Fruit fly (Drosophila melanogaster) Kc167 (cell line): ENCODE measurements around the gene CG6023.

ENCODE experiments used
- Myc ChIP-seq: fragments of >200 bp; optimal IDR thresholded peaks from 2 replicates; lab custom pipeline; 2017; ENCODE audit warnings: missing external identifiers
- Sin3A ChIP-seq: fragments of >200 bp; optimal IDR thresholded peaks from 2 replicates; lab custom pipeline; 2018; ENCODE audit warnings: missing external identifiers
- h ChIP-seq: fragments of >200 bp; optimal IDR thresholded peaks from 3 replicates; lab custom pipeline; 2018; ENCODE audit warnings: missing external identifiers
- insv ChIP-seq: fragments of >200 bp; optimal IDR thresholded peaks from 3 replicates; lab custom pipeline; 2018; ENCODE audit warnings: missing external identifiers
- psq ChIP-seq: fragments of >200 bp; optimal IDR thresholded peaks from 2 replicates; lab custom pipeline; 2017; ENCODE audit warnings: missing external identifiers
- ttk ChIP-seq: sonication (Bioruptor generic); optimal IDR thresholded peaks from 2 replicates; lab custom pipeline; 2017; ENCODE audit warnings: missing external identifiers

Gene CG6023

DNA sequence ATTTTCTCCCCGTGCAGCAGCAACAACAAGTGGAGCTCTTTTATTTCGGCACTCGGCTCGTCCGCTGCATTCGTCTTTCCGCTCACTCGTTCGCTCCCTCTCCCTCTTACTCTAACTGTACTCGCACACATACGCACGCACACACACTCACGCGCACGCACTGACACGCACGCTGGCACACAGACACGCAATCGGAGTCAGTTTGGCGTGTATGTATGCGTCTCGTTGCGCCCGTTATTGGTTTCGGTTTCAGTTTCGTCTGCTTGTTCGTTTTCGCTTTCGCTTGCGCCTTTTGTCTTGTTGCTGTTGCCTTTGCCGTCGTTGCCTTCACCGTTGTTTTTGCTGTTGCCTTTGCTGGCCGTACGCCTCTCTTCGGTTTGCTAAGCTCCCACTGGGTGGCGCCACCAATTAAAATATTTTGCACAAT is 36.8 kb upstream of the CG6023 start:
- TF ChIP-seq h (lab: Kevin White, UChicago) (no peak), insv (lab: Kevin White, UChicago) (no peak), psq (lab: Kevin White, UChicago) (no peak), ttk (no peak), Myc (lab: Kevin White, UChicago) (no peak), Sin3A (lab: Kevin White, UChicago) (no peak)

DNA sequence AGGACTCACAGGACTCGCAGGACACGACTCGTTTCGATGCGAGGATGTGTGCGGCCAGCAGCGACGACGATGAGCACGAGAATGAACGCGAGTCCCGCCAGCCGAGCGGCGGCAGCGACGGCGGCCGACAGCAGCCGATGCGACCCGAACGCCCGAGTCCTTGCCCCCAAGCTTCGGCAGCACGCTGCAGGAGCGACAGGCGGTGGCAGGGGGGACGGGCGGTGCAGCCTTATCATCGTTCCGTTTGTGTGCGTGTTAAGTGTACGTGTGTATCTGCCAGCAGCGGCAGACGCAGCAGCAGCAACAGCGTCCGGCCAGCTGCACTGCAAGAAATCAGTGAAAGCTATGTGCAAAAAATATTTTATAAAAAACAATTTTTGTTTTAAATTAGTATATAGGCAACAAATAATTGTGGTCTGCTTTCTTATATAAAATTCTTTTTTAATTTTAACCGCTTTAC is 35.2 kb upstream of the CG6023 start, which contains the start of gene kairos:
TSS of gene kairos (minus strand) at position 51 of the 460 bp plus-strand sequence.
- TF ChIP-seq h (lab: Kevin White, UChicago) (no peak), insv (lab: Kevin White, UChicago) (no peak), Sin3A (lab: Kevin White, UChicago) (no peak), psq (lab: Kevin White, UChicago) (no peak), ttk (no peak), Myc (lab: Kevin White, UChicago) (no peak)

DNA sequence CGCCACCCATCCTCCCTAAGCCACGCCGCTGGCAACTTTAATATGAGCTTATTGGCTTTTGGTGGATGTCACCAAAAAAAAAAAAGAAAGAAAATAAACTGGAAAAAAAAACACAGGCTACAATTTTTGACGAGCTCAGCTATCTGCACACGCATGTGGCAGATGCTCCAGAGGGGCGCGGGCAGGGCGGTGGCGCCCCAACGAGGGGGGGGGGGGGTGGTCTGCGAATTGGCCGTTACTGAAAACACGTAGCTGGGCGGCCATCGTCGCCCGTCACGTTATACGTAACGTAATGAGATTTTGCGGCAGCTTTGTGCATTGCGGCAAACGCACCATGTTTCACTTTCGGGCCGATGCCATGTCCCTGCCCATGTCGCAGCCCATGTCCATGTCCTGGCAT is 29.6 kb upstream of the CG6023 start:
- no peak for TF ChIP-seq ttk
- no peak for TF ChIP-seq psq (lab: Kevin White, UChicago)

DNA sequence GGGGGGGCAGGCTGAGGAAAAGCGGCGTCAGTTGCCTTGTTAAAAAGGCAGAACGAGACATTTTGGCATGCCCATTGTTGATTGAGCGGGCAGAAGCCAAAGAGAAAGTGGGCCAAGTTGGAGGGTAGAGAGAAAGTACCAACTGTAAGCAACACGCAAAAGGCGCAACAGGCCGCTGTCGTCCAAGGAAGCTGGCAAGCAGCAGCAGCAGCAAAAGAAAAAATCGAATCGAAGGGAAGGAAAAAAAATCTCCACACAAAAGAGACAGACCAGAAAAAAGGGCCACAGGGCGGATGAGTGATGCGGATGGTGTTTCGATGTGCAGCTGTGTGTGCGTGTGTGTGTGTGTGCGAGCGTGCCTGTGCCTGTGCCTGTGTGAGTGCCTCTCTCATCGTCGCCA is 26.6 kb upstream of the CG6023 start:
- TF ChIP-seq insv (lab: Kevin White, UChicago), result no peak
- TF ChIP-seq Myc (lab: Kevin White, UChicago), result no peak
- no peak for TF ChIP-seq psq (lab: Kevin White, UChicago)
- no peak for TF ChIP-seq h (lab: Kevin White, UChicago)
- TF ChIP-seq Sin3A (lab: Kevin White, UChicago), result no peak
- TF ChIP-seq ttk, result no peak

DNA sequence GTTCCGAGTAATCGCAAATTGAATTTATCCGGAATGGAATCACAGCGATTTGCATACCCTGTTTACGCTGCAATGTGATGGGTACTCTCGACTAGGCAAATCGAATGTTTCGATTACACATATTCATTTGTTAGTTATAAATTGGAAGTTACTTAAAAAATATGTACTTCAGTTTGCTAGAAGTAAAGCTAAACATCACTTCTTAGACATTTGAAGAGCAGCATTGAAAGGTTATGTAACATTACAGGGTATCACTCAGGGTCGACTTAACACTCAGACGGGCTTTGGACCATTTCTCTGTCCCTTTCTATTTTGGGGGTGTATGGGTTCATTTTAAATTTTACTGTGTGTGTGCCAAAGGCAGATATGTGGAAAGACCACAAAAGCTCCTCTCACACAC is 20.0 kb upstream of the CG6023 start:
- TF ChIP-seq psq (lab: Kevin White, UChicago) (no peak), ttk (no peak), Myc (lab: Kevin White, UChicago) (no peak), Sin3A (lab: Kevin White, UChicago) (no peak), insv (lab: Kevin White, UChicago) (no peak), h (lab: Kevin White, UChicago) (no peak)

DNA sequence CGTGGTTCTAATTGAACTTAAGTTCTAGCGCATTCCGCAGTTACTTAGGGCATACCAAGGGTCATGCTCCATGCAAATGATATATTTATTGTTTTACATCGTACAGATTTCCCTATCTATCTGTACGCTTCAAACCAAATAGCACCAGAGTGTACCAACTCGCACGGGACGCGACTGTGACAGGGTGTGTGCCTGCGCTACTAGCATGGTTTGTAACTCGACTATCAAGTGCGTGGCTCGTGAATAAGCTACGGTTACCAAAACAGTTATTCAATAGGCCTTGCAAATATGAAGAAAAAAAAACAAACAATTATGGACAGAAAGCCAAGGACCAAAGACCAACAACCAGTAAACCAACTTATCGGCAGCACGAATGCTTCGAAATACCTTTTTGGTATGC is 365 bp upstream of the CG6023 start:
- TF ChIP-seq h (lab: Kevin White, UChicago), result no peak
- TF ChIP-seq ttk, result no peak
- TF ChIP-seq Sin3A (lab: Kevin White, UChicago), result no peak
- no peak for TF ChIP-seq insv (lab: Kevin White, UChicago)
- no peak for TF ChIP-seq Myc (lab: Kevin White, UChicago)
- TF ChIP-seq psq (lab: Kevin White, UChicago), result no peak

DNA sequence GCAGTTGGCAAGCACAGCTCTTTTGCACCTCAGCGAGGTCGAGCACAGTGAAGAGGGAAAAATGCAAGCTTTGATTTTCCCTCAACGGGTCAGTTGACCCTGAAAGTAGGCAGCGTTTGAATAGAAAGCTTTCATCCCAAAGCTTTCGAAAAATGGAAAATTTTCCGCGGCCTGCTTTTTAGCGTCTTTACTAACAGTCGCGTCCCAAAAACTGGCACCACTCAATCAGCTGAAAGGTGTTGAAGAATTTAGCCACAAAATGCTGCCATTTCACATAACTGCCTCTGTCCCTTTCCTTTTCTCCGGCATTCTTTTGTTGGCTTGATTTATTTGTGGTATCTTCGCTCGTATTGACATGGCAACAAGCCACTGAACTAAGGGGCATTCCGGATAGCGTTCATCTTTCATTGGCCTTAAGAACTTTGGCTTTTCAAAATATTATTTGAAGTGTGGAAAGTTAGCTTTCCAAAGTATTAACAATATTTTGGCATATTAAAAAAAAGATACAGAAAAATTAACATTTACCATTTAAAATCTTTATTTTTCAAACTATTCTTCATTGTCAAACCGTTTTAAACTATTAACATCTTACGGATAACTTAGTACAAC is 977 bp downstream of the CG6023 start:
- TF ChIP-seq insv (lab: Kevin White, UChicago) (no peak), Sin3A (lab: Kevin White, UChicago) (no peak), psq (lab: Kevin White, UChicago) (no peak), Myc (lab: Kevin White, UChicago) (no peak), h (lab: Kevin White, UChicago) (no peak), ttk (no peak)

DNA sequence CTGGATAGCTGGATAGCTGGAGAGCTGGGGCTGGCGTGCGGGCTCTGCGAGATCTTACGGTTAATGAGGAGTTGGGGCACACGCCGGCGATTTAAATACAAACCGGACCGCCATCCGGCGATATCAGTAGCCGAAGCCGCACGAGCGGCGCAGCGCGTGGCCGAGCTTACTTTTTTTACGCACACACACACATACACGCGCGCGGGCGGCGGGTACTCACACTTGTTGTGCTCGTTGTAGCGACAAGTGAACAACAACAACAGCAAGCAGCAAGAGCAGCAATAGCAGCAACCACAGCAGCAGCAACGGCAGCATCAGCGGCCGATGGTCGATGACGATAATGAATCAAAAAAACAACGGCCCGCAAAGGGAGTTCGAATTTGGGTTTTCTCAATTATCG is 5.2 kb downstream of the CG6023 start:
- TF ChIP-seq h (lab: Kevin White, UChicago), result no peak
- TF ChIP-seq insv (lab: Kevin White, UChicago), result no peak
- no peak for TF ChIP-seq psq (lab: Kevin White, UChicago)
- no peak for TF ChIP-seq ttk
- TF ChIP-seq Myc (lab: Kevin White, UChicago), result no peak
- TF ChIP-seq Sin3A (lab: Kevin White, UChicago), result no peak

DNA sequence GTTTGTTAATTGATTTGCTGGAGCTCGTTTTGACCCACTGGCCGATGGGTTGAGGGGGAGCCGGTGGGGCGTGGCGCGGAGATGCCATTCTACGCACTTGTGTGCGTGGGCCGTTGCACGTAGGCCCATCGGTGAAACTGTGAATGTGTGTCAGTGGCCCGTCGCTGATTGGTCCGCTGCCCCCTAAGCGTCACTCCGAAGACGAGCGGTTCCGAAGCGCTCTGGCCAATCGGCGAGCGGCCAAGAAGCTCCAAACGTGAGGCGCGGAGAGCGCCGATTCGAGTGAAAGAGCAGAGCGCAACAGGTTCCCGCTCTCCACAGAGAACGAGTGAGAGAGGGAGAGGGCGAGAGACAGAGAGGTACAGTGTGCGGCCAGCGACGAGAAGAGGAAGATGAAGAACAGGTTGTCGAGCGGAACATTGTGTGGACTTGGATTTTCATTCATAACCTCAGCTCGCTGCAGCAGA is 8.5 kb downstream of the CG6023 start:
- TF ChIP-seq Myc (lab: Kevin White, UChicago), result no peak
- TF ChIP-seq Sin3A (lab: Kevin White, UChicago), result no peak
- no peak for TF ChIP-seq insv (lab: Kevin White, UChicago)
- no peak for TF ChIP-seq ttk
- TF ChIP-seq h (lab: Kevin White, UChicago), result no peak
- TF ChIP-seq psq (lab: Kevin White, UChicago), result no peak

DNA sequence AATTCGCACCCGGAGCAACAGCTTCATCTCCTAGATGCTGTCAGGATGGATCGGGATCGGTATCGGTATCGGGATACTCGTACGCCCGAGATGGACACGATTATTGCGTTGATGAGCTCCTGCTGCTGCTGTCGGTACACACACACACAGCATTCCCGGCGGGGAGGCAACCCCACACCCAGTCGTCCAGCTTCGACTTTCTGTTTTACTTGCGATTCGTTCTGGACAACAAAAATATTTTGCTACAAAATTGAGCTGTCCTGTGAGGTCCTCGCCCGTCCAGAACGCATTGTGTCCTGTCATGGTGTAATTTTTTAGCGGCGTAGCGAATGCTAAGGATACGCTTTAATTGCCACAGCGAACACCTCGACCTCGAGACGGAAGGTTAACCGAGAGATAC is 10.0 kb downstream of the CG6023 start:
- TF ChIP-seq h (lab: Kevin White, UChicago) (no peak), Sin3A (lab: Kevin White, UChicago) (no peak), Myc (lab: Kevin White, UChicago) (no peak)

DNA sequence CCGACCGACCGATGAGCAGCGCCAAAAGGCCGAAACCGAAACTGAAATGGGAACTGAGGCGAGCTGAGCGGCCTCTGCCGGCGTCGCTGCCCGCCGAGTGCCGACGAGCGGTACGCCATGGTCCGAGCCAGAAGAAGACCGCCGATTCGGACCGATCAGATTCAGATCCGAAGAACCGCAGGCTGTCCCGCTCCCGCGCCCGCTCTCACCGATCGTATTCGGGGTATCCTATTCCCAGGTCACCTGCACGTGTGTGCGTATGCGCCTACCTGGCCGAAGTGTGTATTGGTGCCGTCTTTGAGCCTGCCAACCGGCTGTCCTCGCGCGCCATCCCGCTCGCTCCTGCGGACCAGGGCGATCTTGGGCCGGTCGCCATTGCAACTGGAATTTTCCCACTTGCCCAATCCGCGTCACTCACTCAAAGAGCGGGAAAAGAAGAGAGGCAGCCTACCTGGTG is 11.7 kb downstream of the CG6023 start, which contains the start of gene upd1:
TSS of gene upd1 (minus strand) at position 51 of the 457 bp plus-strand sequence.
- TF ChIP-seq Myc (lab: Kevin White, UChicago) (no peak), insv (lab: Kevin White, UChicago) (no peak), ttk (no peak), h (lab: Kevin White, UChicago) (no peak), psq (lab: Kevin White, UChicago) (no peak), Sin3A (lab: Kevin White, UChicago) (no peak)

DNA sequence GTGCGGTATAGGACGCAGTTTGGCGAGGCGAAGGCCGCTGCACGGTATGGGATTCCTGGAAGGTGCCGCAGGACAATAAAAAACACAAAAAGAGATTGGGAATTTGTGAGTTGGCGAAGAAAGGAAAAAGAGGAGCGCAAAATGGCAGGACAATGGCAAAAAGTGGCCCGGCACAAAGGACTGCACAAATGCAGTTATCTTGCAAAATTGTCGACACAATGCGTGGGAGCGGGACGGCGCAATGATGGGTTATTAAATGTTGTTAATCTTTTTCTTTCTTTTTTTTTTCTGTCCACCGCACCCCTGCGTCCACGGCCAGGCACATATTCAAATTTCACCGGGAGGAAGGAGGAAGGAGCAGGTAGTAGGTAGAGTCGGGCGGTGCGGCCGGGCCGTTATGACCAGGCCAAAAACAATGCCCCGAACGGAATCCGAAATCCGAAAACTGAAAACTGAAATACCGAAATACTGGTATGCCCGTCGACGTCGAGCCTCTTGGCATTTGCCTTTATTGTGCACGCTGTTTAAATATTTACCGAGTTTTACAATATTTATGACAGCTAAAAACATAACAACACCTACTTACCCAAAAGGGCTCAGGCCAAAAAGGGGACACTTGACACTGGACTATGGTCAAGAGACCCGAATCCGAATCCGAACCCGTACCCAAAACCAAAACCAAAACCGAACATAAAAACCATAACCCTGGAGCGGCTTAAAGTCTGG is 17.2 kb downstream of the CG6023 start:
- TF ChIP-seq h (lab: Kevin White, UChicago) (no peak), Sin3A (lab: Kevin White, UChicago) (no peak), ttk (no peak), insv (lab: Kevin White, UChicago) (no peak), Myc (lab: Kevin White, UChicago) (no peak), psq (lab: Kevin White, UChicago) (no peak)
